Worm (Caenorhabditis elegans) whole organism, L4 larva: ENCODE measurements around the gene str-85.
A peak's percentile ranks its signal among the peaks of the same experiment; 100 is the strongest.

Experiments used
- D1046.2 ChIP-seq: fragments of 200-800 bp; sonication (Bioruptor generic); IDR thresholded peaks from 2 replicates; pipeline ENCODE4 v1.3.6; 2022; ENCODE audit warnings: missing genetic modification characterization, missing compliant biosample characterization
- F10B5.3 ChIP-seq: sonication (generic microtip); optimal IDR thresholded peaks from 2 replicates; lab custom pipeline; 2016; ENCODE audit warnings: mild to moderate bottlenecking, missing genetic modification characterization, missing compliant biosample characterization
- R02D3.7 ChIP-seq: fragments of 150-350 bp; sonication (generic microtip); optimal IDR thresholded peaks from 3 replicates; lab custom pipeline; 2014; ENCODE audit warnings: missing biosample characterization, missing genetic modification characterization
- T20F7.1 ChIP-seq: fragments of 200-800 bp; sonication (Bioruptor generic); optimal IDR thresholded peaks from 2 replicates; lab custom pipeline; 2018; ENCODE audit warnings: mild to moderate bottlenecking, missing genetic modification characterization, missing compliant biosample characterization
- T26A8.4 ChIP-seq: fragments of 200-800 bp; sonication (Bioruptor generic); IDR thresholded peaks from 2 replicates; pipeline ENCODE4 v1.3.6; 2022; ENCODE audit warnings: missing genetic modification characterization, missing compliant biosample characterization
- Y48G9A.11 ChIP-seq: fragments of 200-800 bp; sonication (Bioruptor generic); IDR thresholded peaks from 2 replicates; pipeline ENCODE4 v1.3.6; 2022; ENCODE audit warnings: missing genetic modification reagents, missing genetic modification characterization, missing compliant biosample characterization
- ZK546.5 ChIP-seq, 2 experiments: sonication (generic microtip); optimal IDR thresholded peaks; 2 replicates each; lab custom pipeline; 2017; ENCODE audit warnings: missing biosample characterization in 2 of 2, missing genetic modification characterization in 2 of 2
- aly-2 ChIP-seq: sonication (generic microtip); optimal IDR thresholded peaks from 2 replicates; lab custom pipeline; 2018; ENCODE audit warnings: missing biosample characterization, missing genetic modification characterization
- ama-1 ChIP-seq: fragments of 150-350 bp; optimal IDR thresholded peaks from 2 replicates; lab custom pipeline; 2014; ENCODE audit warnings: inconsistent platforms, mixed read lengths
- arid-1 ChIP-seq: fragments of 200-800 bp; sonication (Bioruptor generic); conservative IDR thresholded peaks from 2 replicates; pipeline ENCODE4 v1.3.6; 2022; ENCODE audit warnings: missing genetic modification reagents, missing genetic modification characterization, missing compliant biosample characterization
- ceh-82 ChIP-seq: sonication (generic microtip); optimal IDR thresholded peaks from 2 replicates; lab custom pipeline; 2017; ENCODE audit warnings: missing biosample characterization, missing genetic modification characterization
- cey-2 ChIP-seq: sonication (generic microtip); optimal IDR thresholded peaks from 3 replicates; lab custom pipeline; 2017; ENCODE audit warnings: missing genetic modification characterization, mild to moderate bottlenecking, missing compliant biosample characterization, antibody characterized with exemption, borderline replicate concordance; ENCODE audit not compliant: insufficient read depth
- ctbp-1 ChIP-seq: fragments of 200-800 bp; sonication (Bioruptor generic); IDR thresholded peaks from 2 replicates; pipeline ENCODE4 v1.3.6; 2022; ENCODE audit warnings: missing genetic modification reagents, missing genetic modification characterization, missing compliant biosample characterization
- daf-16 ChIP-seq, 3 experiments: sonication (generic microtip); optimal IDR thresholded peaks; 2 replicates each; lab custom pipeline; 2016 to 2017; ENCODE audit warnings: missing genetic modification characterization in 3 of 3, missing genetic modification reagents in 3 of 3, mild to moderate bottlenecking in 2 of 3, missing compliant biosample characterization in 2 of 3, missing biosample characterization in 1 of 3, moderate library complexity in 1 of 3
- dmd-6 ChIP-seq: fragments of 200-800 bp; sonication (Bioruptor generic); IDR thresholded peaks from 2 replicates; pipeline ENCODE4 v1.3.6; 2022; ENCODE audit warnings: missing genetic modification reagents, missing genetic modification characterization, missing compliant biosample characterization
- dmd-9 ChIP-seq: fragments of 200-800 bp; sonication (Bioruptor generic); IDR thresholded peaks from 2 replicates; pipeline ENCODE4 v1.3.6; 2022; ENCODE audit warnings: missing genetic modification reagents, missing genetic modification characterization, missing compliant biosample characterization
- dpl-1 ChIP-seq: fragments of 150-350 bp; optimal IDR thresholded peaks from 2 replicates; lab custom pipeline; 2014; ENCODE audit warnings: missing biosample characterization, missing genetic modification reagents, missing genetic modification characterization
- duxl-1 ChIP-seq: sonication (generic microtip); optimal IDR thresholded peaks from 2 replicates; lab custom pipeline; 2016; ENCODE audit warnings: mild to moderate bottlenecking, missing genetic modification characterization, moderate library complexity, missing compliant biosample characterization; ENCODE audit not compliant: poor library complexity
- dve-1 ChIP-seq: sonication (generic microtip); optimal IDR thresholded peaks from 2 replicates; lab custom pipeline; 2017; ENCODE audit warnings: antibody characterized with exemption, mild to moderate bottlenecking, missing genetic modification characterization, missing compliant biosample characterization; ENCODE audit not compliant: insufficient read depth
- egl-27 ChIP-seq: sonication (generic microtip); optimal IDR thresholded peaks from 3 replicates; lab custom pipeline; 2017; ENCODE audit warnings: missing biosample characterization, missing genetic modification reagents, missing genetic modification characterization
- fkh-10 ChIP-seq: fragments of 150-350 bp; optimal IDR thresholded peaks from 2 replicates; lab custom pipeline; 2014; ENCODE audit warnings: missing biosample characterization, missing genetic modification reagents, missing genetic modification characterization
- gei-8 ChIP-seq: fragments of 200-800 bp; sonication (Bioruptor generic); optimal IDR thresholded peaks from 2 replicates; lab custom pipeline; 2018; ENCODE audit warnings: mild to moderate bottlenecking, missing genetic modification characterization, missing compliant biosample characterization
- hif-1 ChIP-seq, 2 experiments: sonication (generic microtip); optimal IDR thresholded peaks; 2 replicates each; lab custom pipeline; 2016 to 2017; ENCODE audit warnings: missing compliant biosample characterization in 2 of 2, missing genetic modification characterization in 2 of 2, missing genetic modification reagents in 2 of 2, missing genotype in 2 of 2, mild to moderate bottlenecking in 1 of 2
- hmg-1.1 ChIP-seq: fragments of 200-800 bp; sonication (Bioruptor generic); IDR thresholded peaks from 2 replicates; pipeline ENCODE4 v1.3.6; 2022; ENCODE audit warnings: missing genetic modification reagents, missing genetic modification characterization, missing compliant biosample characterization
- jun-1 ChIP-seq: fragments of 150-350 bp; optimal IDR thresholded peaks from 2 replicates; lab custom pipeline; 2014; ENCODE audit warnings: missing biosample characterization, missing genetic modification reagents, missing genetic modification characterization
- lim-7 ChIP-seq: fragments of 200-800 bp; sonication (Bioruptor generic); IDR thresholded peaks from 2 replicates; pipeline ENCODE4 v1.3.6; 2022; ENCODE audit warnings: missing genetic modification characterization, missing compliant biosample characterization
- lin-1 ChIP-seq: fragments of 200-800 bp; sonication (Bioruptor generic); IDR thresholded peaks from 2 replicates; pipeline ENCODE4 v1.3.6; 2022; ENCODE audit warnings: missing genetic modification reagents, missing genetic modification characterization, missing compliant biosample characterization
- lin-29 ChIP-seq: fragments of 200-800 bp; sonication (Bioruptor generic); IDR thresholded peaks from 2 replicates; pipeline ENCODE4 v1.3.6; 2022; ENCODE audit warnings: missing genetic modification reagents, missing genetic modification characterization, missing compliant biosample characterization
- lin-38 ChIP-seq: fragments of 200-800 bp; sonication (Bioruptor generic); IDR thresholded peaks from 2 replicates; pipeline ENCODE4 v1.3.6; 2022; ENCODE audit warnings: missing genetic modification reagents, missing genetic modification characterization, missing compliant biosample characterization
- lsy-2 ChIP-seq, 2 experiments: fragments of 150-350 bp in 1 of 2; sonication (generic microtip) in 1 of 2; optimal IDR thresholded peaks; 2 replicates each; lab custom pipeline; 2014 to 2017; ENCODE audit warnings: missing biosample characterization in 2 of 2, missing genetic modification characterization in 2 of 2
- madf-9 ChIP-seq: fragments of 200-800 bp; sonication (Bioruptor generic); conservative IDR thresholded peaks from 2 replicates; pipeline ENCODE4 v1.3.6; 2022; ENCODE audit warnings: missing genetic modification reagents, missing genetic modification characterization, missing compliant biosample characterization
- mdt-29 ChIP-seq: fragments of 200-800 bp; sonication (Bioruptor generic); IDR thresholded peaks from 2 replicates; pipeline ENCODE4 v1.3.6; 2022; ENCODE audit warnings: missing genetic modification reagents, missing genetic modification characterization, missing compliant biosample characterization
- mep-1 ChIP-seq: fragments of 150-350 bp; sonication (generic microtip); optimal IDR thresholded peaks from 3 replicates; lab custom pipeline; 2014; ENCODE audit warnings: missing biosample characterization, missing genetic modification characterization
- mxl-2 ChIP-seq: fragments of 200-800 bp; sonication (Bioruptor generic); conservative IDR thresholded peaks from 2 replicates; pipeline ENCODE4 v1.3.6; 2022; ENCODE audit warnings: missing genetic modification reagents, missing genetic modification characterization, missing compliant biosample characterization
- nhr-25 ChIP-seq: sonication (generic microtip); optimal IDR thresholded peaks from 2 replicates; lab custom pipeline; 2017; ENCODE audit warnings: missing genetic modification characterization, mild to moderate bottlenecking, missing compliant biosample characterization, antibody characterized with exemption, moderate library complexity, borderline replicate concordance; ENCODE audit not compliant: insufficient read depth
- nhr-28 ChIP-seq: fragments of 150-350 bp; optimal IDR thresholded peaks from 2 replicates; lab custom pipeline; 2014; ENCODE audit warnings: missing biosample characterization, missing genetic modification characterization
- nhr-48 ChIP-seq: sonication (generic microtip); optimal IDR thresholded peaks from 2 replicates; lab custom pipeline; 2016; ENCODE audit warnings: mild to moderate bottlenecking, missing genetic modification characterization, missing compliant biosample characterization
- nhr-6 ChIP-seq: fragments of 150-350 bp; optimal IDR thresholded peaks from 2 replicates; lab custom pipeline; 2014; ENCODE audit warnings: missing biosample characterization, missing genetic modification characterization
- nhr-76 ChIP-seq: fragments of 150-350 bp; optimal IDR thresholded peaks from 2 replicates; lab custom pipeline; 2014; ENCODE audit warnings: missing biosample characterization, missing genetic modification characterization
- php-3 ChIP-seq: fragments of 200-800 bp; sonication (Bioruptor generic); IDR thresholded peaks from 2 replicates; pipeline ENCODE4 v1.3.6; 2022; ENCODE audit warnings: missing genetic modification reagents, missing genetic modification characterization, missing compliant biosample characterization
- pqm-1 ChIP-seq: sonication (generic microtip); optimal IDR thresholded peaks from 2 replicates; lab custom pipeline; 2017; ENCODE audit warnings: missing biosample characterization, missing genetic modification characterization
- rbr-2 ChIP-seq: sonication (generic microtip); optimal IDR thresholded peaks from 2 replicates; lab custom pipeline; 2016; ENCODE audit warnings: missing genotype, missing genetic modification characterization, missing compliant biosample characterization
- set-16 ChIP-seq: fragments of 200-800 bp; sonication (Bioruptor generic); IDR thresholded peaks from 2 replicates; pipeline ENCODE4 v1.3.6; 2022; ENCODE audit warnings: missing genetic modification reagents, missing genetic modification characterization, missing compliant biosample characterization
- spr-3 ChIP-seq: fragments of 200-800 bp; sonication (Bioruptor generic); optimal IDR thresholded peaks from 2 replicates; lab custom pipeline; 2018; ENCODE audit warnings: mild to moderate bottlenecking, missing genetic modification characterization, missing compliant biosample characterization
- unc-62 ChIP-seq, 3 experiments: fragments of 150-350 bp in 1 of 3; sonication (generic microtip); optimal IDR thresholded peaks in 2 of 3; peaks in 1 of 3; 1 replicate in 1 of 3; 2 replicates in 2 of 3; lab custom pipeline; 2014 to 2017; ENCODE audit warnings: missing biosample characterization in 3 of 3, missing genetic modification characterization in 3 of 3, missing genetic modification reagents in 3 of 3, missing genotype in 1 of 3
- vab-7 ChIP-seq: fragments of 200-800 bp; sonication (Bioruptor generic); IDR thresholded peaks from 2 replicates; pipeline ENCODE4 v1.3.6; 2022; ENCODE audit warnings: missing genetic modification reagents, missing genetic modification characterization, missing compliant biosample characterization
- zfp-2 ChIP-seq: sonication (generic microtip); optimal IDR thresholded peaks from 2 replicates; lab custom pipeline; 2016; ENCODE audit warnings: mild to moderate bottlenecking, missing genetic modification characterization, missing compliant biosample characterization
- zip-2 ChIP-seq: fragments of 150-350 bp; optimal IDR thresholded peaks from 2 replicates; lab custom pipeline; 2014; ENCODE audit warnings: missing biosample characterization, missing genetic modification characterization
- ztf-7 ChIP-seq: fragments of 150-350 bp; optimal IDR thresholded peaks from 2 replicates; lab custom pipeline; 2014; ENCODE audit warnings: missing biosample characterization, missing genetic modification characterization

Gene str-85

DNA sequence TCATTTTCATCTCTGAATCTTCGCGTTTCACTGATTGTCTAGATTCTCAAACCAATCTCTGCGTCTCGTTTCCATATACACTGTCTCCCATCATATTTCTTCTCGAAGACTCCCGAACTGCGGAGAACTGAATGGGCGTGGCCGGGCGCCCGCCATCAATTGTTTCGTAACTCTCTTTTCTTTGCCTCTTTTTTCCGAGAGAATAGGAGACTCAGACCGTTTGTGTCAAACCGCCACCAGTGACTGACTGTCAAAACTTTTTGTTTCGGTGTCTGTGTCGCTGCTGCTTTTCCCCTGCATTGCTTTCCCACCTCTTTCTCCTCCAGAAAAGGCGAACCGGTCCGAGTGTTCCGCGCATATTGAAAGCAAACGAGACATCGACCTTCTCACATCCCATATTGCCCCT, 49.5 kb downstream of the str-85 start, which contains the start of gene unc-23:
unc-23 (plus strand) TSS at position 176 of the 406 bp plus-strand sequence.
- TF ChIP-seq pqm-1 (tag; lab: Kevin White, UChicago) (no peak), lin-38 (GFP tag; lab: Robert Waterston, UW) (peak; percentile 54), T20F7.1 (peak; percentile 45), T26A8.4 (GFP tag; lab: Robert Waterston, UW) (peak; percentile 70), jun-1 (peak; percentile 76), mxl-2 (GFP tag; lab: Robert Waterston, UW) (0 out of 2 replicates have a peak, but pooled peaks have one; percentile 37), zip-2 (tag; lab: Kevin White, UChicago) (peak; percentile 36), madf-9 (peak; percentile 81), mep-1 (peak; percentile 84), ama-1 (lab: Kevin White, UChicago) (peak; percentile 65), cey-2 (peak; percentile 77), nhr-76 (tag; lab: Kevin White, UChicago) (peak; percentile 20), lin-1 (GFP tag; lab: Robert Waterston, UW) (peak; percentile 93), nhr-48 (peak; percentile 91), nhr-28 (tag; lab: Kevin White, UChicago) (peak; percentile 85), zfp-2 (tag; lab: Kevin White, UChicago) (no peak), ZK546.5 (tag; optimal IDR thresholded peaks at IDR 0.05; lab: Kevin White, UChicago) (no peak), nhr-6 (peak; percentile 4), aly-2 (tag; lab: Kevin White, UChicago) (no peak), daf-16 (GFP tag; optimal IDR thresholded peaks at IDR 0.05; lab: Kevin White, UChicago) (peak; percentile 77 to 96), daf-16 (tag; optimal IDR thresholded peaks at IDR 0.05; lab: Kevin White, UChicago) (peak; percentile 78), ctbp-1 (peak; percentile 69), lin-29 (GFP tag; lab: Robert Waterston, UW) (peak; percentile 69; the same call in 1 of the 2 replicates), hif-1 (tag; optimal IDR thresholded peaks at IDR 0.05; lab: Kevin White, UChicago) (peak in 1 of 2 experiments; percentile 64), nhr-25 (peak; percentile 88), ceh-82 (tag; lab: Kevin White, UChicago) (no peak), lsy-2 (tag; optimal IDR thresholded peaks at IDR 0.05; lab: Kevin White, UChicago) (peak in 1 of 2 experiments; percentile 71), ztf-7 (tag; lab: Kevin White, UChicago) (peak; percentile 48), R02D3.7 (tag; lab: Kevin White, UChicago) (no peak), egl-27 (tag; lab: Kevin White, UChicago) (no peak), duxl-1 (tag; lab: Kevin White, UChicago) (peak; percentile 30), dmd-9 (0 out of 2 replicates have a peak, but pooled peaks have one; percentile 15), fkh-10 (GFP tag; lab: Kevin White, UChicago) (no peak), php-3 (GFP tag; lab: Robert Waterston, UW) (peak; percentile 90), unc-62 (GFP tag; optimal IDR thresholded peaks at IDR 0.05 in 1 of 2; lab: Kevin White, UChicago) (peak in 1 of 2 experiments; percentile 98), unc-62 (tag; optimal IDR thresholded peaks at IDR 0.05; lab: Kevin White, UChicago) (no peak), dve-1 (tag; lab: Kevin White, UChicago) (peak; percentile 93), mdt-29 (GFP tag; lab: Robert Waterston, UW) (peak; percentile 99), dmd-6 (GFP tag; lab: Robert Waterston, UW) (peak; percentile 94), F10B5.3 (tag; lab: Kevin White, UChicago) (no peak), spr-3 (peak; percentile 76), D1046.2 (GFP tag; lab: Robert Waterston, UW) (no peak), gei-8 (GFP tag; lab: Kevin White, UChicago) (peak; percentile 50), dpl-1 (GFP tag; lab: Kevin White, UChicago) (peak; percentile 49), arid-1 (peak; percentile 45; the same call in 1 of the 2 replicates), Y48G9A.11 (GFP tag; lab: Robert Waterston, UW) (0 out of 2 replicates have a peak, but pooled peaks have one; percentile 37), hmg-1.1 (GFP tag; lab: Robert Waterston, UW) (peak; percentile 74), lim-7 (GFP tag; lab: Robert Waterston, UW) (peak; percentile 38; the same call in 1 of the 2 replicates), vab-7 (GFP tag; lab: Robert Waterston, UW) (peak; percentile 49; the same call in 1 of the 2 replicates), rbr-2 (peak; percentile 35), set-16 (peak; percentile 77; the same call in 1 of the 2 replicates)
